Worm (Caenorhabditis elegans): ENCODE measurements around the gene F54C9.7.

Gene F54C9.7

DNA sequence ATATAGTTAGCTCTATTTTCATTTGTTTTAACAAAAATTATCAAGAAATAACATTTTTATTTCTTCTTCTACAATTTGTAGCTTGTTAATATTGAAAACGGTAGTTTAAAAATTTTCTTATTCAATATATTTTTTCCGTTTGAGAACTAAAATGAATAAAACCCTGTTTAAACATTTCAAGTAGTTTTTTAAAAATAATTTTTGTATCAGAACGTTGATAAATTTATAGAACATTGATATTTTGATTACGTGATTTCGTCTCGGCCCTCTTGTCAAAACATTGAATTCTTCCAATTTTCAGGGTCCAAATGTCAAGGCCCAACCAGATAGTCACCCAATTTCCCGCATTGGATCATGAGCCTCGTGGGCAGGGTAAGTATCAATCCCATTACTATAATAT is 32.7 kb upstream of the F54C9.7 start, which contains the start of gene pqn-73:
pqn-73 (plus strand) TSS at position 301 of the 400 bp plus-strand sequence.
- TF ChIP-seq unc-62 (GFP tag; optimal IDR thresholded peaks at IDR 0.05), result no peak
- TF ChIP-seq jun-1 (tag; optimal IDR thresholded peaks at IDR 0.05), result no peak
- no peak for TF ChIP-seq elt-3 (tag; optimal IDR thresholded peaks at IDR 0.05)

DNA sequence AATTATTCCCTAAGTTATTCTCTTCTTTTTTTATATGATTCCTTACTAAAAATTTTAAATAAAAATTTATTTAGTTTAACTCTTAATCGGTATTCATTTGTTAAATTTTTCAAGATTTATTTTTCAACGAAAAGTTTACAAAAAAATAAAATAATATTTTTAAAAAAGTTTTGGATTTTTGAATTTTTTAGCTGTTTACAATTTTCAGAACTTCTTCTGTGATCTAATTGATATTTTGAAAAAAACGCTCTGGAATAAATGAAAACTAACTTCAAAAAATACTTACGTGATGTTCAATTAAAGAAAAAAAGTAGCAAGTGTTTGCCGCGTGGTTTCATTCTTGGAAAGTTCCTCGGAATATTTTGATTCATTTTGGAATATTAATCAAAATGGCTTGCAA is 27.8 kb upstream of the F54C9.7 start, which contains the start of gene decr-1.2:
decr-1.2 (plus strand) TSS at position 301 of the 400 bp plus-strand sequence.
- TF ChIP-seq egl-5 (tag; optimal IDR thresholded peaks at IDR 0.05) (no peak), aly-2 (tag; optimal IDR thresholded peaks at IDR 0.05) (no peak), eor-1 (tag; optimal IDR thresholded peaks at IDR 0.05) (no peak), skn-1 (tag; optimal IDR thresholded peaks at IDR 0.05) (no peak), R02D3.7 (tag; optimal IDR thresholded peaks at IDR 0.05) (no peak), hmg-11 (tag; optimal IDR thresholded peaks at IDR 0.05) (no peak), daf-12 (tag; optimal IDR thresholded peaks at IDR 0.05) (no peak), nhr-23 (tag; optimal IDR thresholded peaks at IDR 0.05) (no peak), lsy-12 (tag; optimal IDR thresholded peaks at IDR 0.05) (no peak), egl-27 (tag; optimal IDR thresholded peaks at IDR 0.05) (no peak), nhr-76 (tag; optimal IDR thresholded peaks at IDR 0.05) (no peak), nhr-77 (tag; optimal IDR thresholded peaks at IDR 0.05) (no peak), tbx-2 (tag; optimal IDR thresholded peaks at IDR 0.05) (no peak)

DNA sequence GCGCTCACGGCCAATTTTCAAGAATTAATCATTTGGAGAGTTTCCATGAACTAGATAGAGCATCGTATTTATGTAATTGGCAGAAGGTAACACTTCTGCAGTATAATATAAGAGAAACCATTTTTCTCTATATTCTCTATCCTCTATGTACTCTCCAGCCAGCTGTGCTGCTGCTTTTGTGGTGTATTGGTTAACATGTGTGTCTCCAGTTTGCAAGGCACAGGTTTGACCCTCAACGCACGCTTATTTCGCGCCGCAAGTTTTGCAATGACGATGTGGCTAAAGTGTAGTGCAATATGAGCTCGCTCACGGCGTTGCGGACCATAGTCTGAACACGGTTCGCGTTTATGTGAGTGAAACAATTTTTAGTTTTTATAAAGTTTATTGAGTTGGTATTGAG is 26.2 kb upstream of the F54C9.7 start:
- TF ChIP-seq pha-4 (tag; optimal IDR thresholded peaks at IDR 0.05) (peak; percentile 77), tbx-2 (tag; optimal IDR thresholded peaks at IDR 0.05) (peak; percentile 42), nfya-1 (tag; optimal IDR thresholded peaks at IDR 0.05; ENCODE audit: insufficient read depth) (peak; percentile 52), egl-27 (tag; optimal IDR thresholded peaks at IDR 0.05) (peak; percentile 22), lin-39 (tag; optimal IDR thresholded peaks at IDR 0.05) (peak; percentile 54), snpc-4 (tag; optimal IDR thresholded peaks at IDR 0.05) (peak; percentile 11), fkh-2 (tag; optimal IDR thresholded peaks at IDR 0.05) (no peak), nhr-25 (tag; optimal IDR thresholded peaks at IDR 0.05) (peak; percentile 40), jun-1 (tag; optimal IDR thresholded peaks at IDR 0.05) (peak; percentile 17), lsy-12 (tag; optimal IDR thresholded peaks at IDR 0.05) (peak; percentile 22), nhr-43 (tag; optimal IDR thresholded peaks at IDR 0.05; ENCODE audit: poor library complexity, severe bottlenecking) (peak; percentile 70), elt-2 (tag; optimal IDR thresholded peaks at IDR 0.05) (peak; percentile 36), skn-1 (tag; optimal IDR thresholded peaks at IDR 0.05) (peak; percentile 36), pqm-1 (tag; optimal IDR thresholded peaks at IDR 0.05) (no peak), daf-12 (tag; optimal IDR thresholded peaks at IDR 0.05) (no peak)

DNA sequence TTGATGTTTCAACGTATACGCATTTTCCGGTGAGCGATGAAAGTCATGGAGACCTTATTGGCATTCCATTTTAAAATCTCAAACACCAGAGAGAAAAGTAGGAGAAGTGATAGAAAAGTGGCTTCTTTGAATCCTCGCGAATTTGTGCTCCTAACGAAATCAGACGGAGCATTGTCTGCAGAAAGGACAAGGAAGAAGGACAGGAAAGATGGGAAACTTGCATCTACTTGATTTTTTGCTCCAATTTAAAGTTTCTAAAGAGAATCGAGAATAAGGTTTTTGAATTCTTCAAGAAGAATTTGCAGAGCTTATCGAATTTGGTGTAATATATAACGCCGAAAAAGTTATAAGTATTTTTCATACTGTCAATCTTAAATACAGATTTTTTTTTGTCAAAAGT is 22.0 kb upstream of the F54C9.7 start:
- TF ChIP-seq ceh-16 (tag; optimal IDR thresholded peaks at IDR 0.05), result no peak
- no peak for TF ChIP-seq R02D3.7 (tag; optimal IDR thresholded peaks at IDR 0.05)
- no peak for TF ChIP-seq fkh-2 (tag; optimal IDR thresholded peaks at IDR 0.05)
- no peak for TF ChIP-seq hmg-11 (tag; optimal IDR thresholded peaks at IDR 0.05)
- TF ChIP-seq fkh-10 (GFP tag; optimal IDR thresholded peaks at IDR 0.05), result peak; percentile 47

DNA sequence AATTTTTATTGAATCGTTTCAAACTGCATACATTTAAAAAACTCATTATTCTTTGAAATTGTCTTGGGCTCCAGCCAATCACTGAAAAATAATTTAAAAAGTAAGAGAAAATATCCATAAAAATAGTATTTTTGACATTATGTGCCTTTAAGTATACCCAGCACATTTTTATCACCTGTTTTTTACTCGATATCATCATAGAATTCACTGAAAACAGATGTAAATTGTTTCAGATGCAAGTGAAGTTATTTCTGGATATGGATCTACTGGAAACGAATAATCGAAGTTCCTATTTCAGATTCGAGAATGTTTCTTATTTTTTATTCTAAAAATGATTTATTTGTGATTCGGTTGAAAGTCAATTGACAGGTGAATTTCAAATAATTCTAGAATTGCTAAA is 18.6 kb upstream of the F54C9.7 start:
- TF ChIP-seq pha-4 (tag; optimal IDR thresholded peaks at IDR 0.05) (no peak), egl-5 (tag; optimal IDR thresholded peaks at IDR 0.05) (no peak), unc-62 (GFP tag; optimal IDR thresholded peaks at IDR 0.05) (no peak), unc-39 (tag; optimal IDR thresholded peaks at IDR 0.05) (no peak), nhr-77 (tag; optimal IDR thresholded peaks at IDR 0.05) (no peak), snpc-4 (tag; optimal IDR thresholded peaks at IDR 0.05) (no peak), aly-2 (tag; optimal IDR thresholded peaks at IDR 0.05) (no peak), elt-1 (tag; optimal IDR thresholded peaks at IDR 0.05) (no peak), nhr-11 (tag; optimal IDR thresholded peaks at IDR 0.05) (no peak), ZK546.5 (tag; optimal IDR thresholded peaks at IDR 0.05) (no peak), mdl-1 (tag; optimal IDR thresholded peaks at IDR 0.05) (no peak), skn-1 (tag; optimal IDR thresholded peaks at IDR 0.05) (no peak), nhr-76 (tag; optimal IDR thresholded peaks at IDR 0.05) (no peak)

DNA sequence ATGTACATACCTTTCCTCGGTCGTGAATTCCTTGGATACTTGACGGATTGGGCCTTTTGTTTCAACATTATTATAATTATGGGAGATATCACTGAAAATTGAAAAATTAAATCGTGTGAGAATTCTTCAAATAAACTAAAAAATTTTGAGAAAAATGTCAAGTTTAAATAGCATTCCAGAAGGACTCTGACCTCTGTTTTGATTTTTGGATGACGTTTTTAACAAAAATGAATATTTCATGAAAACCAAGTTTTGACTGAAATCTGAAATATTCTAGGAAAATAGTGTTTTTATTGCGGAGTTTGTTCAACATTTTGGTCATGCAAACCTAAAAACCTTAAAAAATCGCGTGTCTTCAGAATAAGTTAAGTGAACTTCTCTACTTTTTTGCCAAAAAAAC is 17.0 kb upstream of the F54C9.7 start, which contains the start of gene glb-27:
glb-27 (minus strand) TSS at position 101 of the 400 bp plus-strand sequence.
- TF ChIP-seq egl-27 (tag; optimal IDR thresholded peaks at IDR 0.05), result no peak
- TF ChIP-seq nhr-76 (tag; optimal IDR thresholded peaks at IDR 0.05), result no peak
- no peak for TF ChIP-seq fos-1 (tag; optimal IDR thresholded peaks at IDR 0.05)
- no peak for TF ChIP-seq eor-1 (tag; optimal IDR thresholded peaks at IDR 0.05)
- TF ChIP-seq elt-2 (tag; optimal IDR thresholded peaks at IDR 0.05), result no peak
- TF ChIP-seq snpc-4 (tag; optimal IDR thresholded peaks at IDR 0.05), result no peak
- no peak for TF ChIP-seq aly-2 (tag; optimal IDR thresholded peaks at IDR 0.05)
- no peak for TF ChIP-seq sea-2 (GFP tag; optimal IDR thresholded peaks at IDR 0.05)
- no peak for TF ChIP-seq nhr-12 (tag; optimal IDR thresholded peaks at IDR 0.05)
- TF ChIP-seq pha-4 (tag; optimal IDR thresholded peaks at IDR 0.05), result no peak
- TF ChIP-seq mdl-1 (tag; optimal IDR thresholded peaks at IDR 0.05), result no peak
- TF ChIP-seq nhr-43 (tag; optimal IDR thresholded peaks at IDR 0.05; ENCODE audit: poor library complexity, severe bottlenecking), result no peak
- no peak for TF ChIP-seq elt-1 (tag; optimal IDR thresholded peaks at IDR 0.05)
- no peak for TF ChIP-seq ceh-82 (tag; optimal IDR thresholded peaks at IDR 0.05)
- TF ChIP-seq nhr-11 (tag; optimal IDR thresholded peaks at IDR 0.05), result no peak
- TF ChIP-seq ZK546.5 (tag; optimal IDR thresholded peaks at IDR 0.05), result no peak
- no peak for TF ChIP-seq ceh-28 (tag; optimal IDR thresholded peaks at IDR 0.05)
- TF ChIP-seq tbx-2 (tag; optimal IDR thresholded peaks at IDR 0.05), result no peak
- TF ChIP-seq daf-12 (tag; optimal IDR thresholded peaks at IDR 0.05), result no peak
- TF ChIP-seq ztf-11 (tag; optimal IDR thresholded peaks at IDR 0.05), result no peak

All from whole organism, L3 larva.